Worm (Caenorhabditis elegans): ENCODE results near the gene R07C3.3.

ce11 chrII:988437-988836 is 49.8 kb downstream of the R07C3.3 start, which contains the start of gene fbxc-39:
- no peak for TF ChIP-seq elt-2 (tag; optimal IDR thresholded peaks at IDR 0.05)
- no peak for TF ChIP-seq alr-1 (tag; optimal IDR thresholded peaks at IDR 0.05; ENCODE audit: borderline replicate concordance)
- no peak for TF ChIP-seq zag-1 (tag; optimal IDR thresholded peaks at IDR 0.05)
- TF ChIP-seq aly-2 (tag; optimal IDR thresholded peaks at IDR 0.05) = no peak
- no peak for TF ChIP-seq snpc-4 (tag; optimal IDR thresholded peaks at IDR 0.05)
- TF ChIP-seq skn-1 (tag; optimal IDR thresholded peaks at IDR 0.05) = no peak
- no peak for TF ChIP-seq lin-35 (GFP tag; optimal IDR thresholded peaks at IDR 0.05)
- no peak for TF ChIP-seq nhr-28 (tag; optimal IDR thresholded peaks at IDR 0.05)
- no peak for TF ChIP-seq mdl-1 (tag; optimal IDR thresholded peaks at IDR 0.05)
- no peak for TF ChIP-seq nhr-77 (tag; optimal IDR thresholded peaks at IDR 0.05)
- no peak for TF ChIP-seq nhr-12 (tag; optimal IDR thresholded peaks at IDR 0.05)
- no peak for TF ChIP-seq rnt-1 (tag; optimal IDR thresholded peaks at IDR 0.05)
